Fruit fly (Drosophila melanogaster) whole organism, wandering third instar larva: Measurements from ENCODE around the gene CG32793.

Source experiments
- Abd-B ChIP-seq: fragments of >200 bp; optimal IDR thresholded peaks from 2 replicates; lab custom pipeline; 2017; ENCODE audit warnings: missing biosample characterization, missing genetic modification characterization
- CG32264 ChIP-seq: fragments of 200-800 bp; sonication (Bioruptor generic); optimal IDR thresholded peaks from 2 replicates; lab custom pipeline; 2016; ENCODE audit warnings: missing biosample characterization, missing genetic modification characterization
- Dfd ChIP-seq: fragments of >200 bp; optimal IDR thresholded peaks from 2 replicates; lab custom pipeline; 2017; ENCODE audit warnings: missing biosample characterization, missing genetic modification characterization
- fru ChIP-seq: fragments of 200-800 bp; sonication (Bioruptor generic); optimal IDR thresholded peaks from 3 replicates; lab custom pipeline; 2016; ENCODE audit warnings: missing biosample characterization, mild to moderate bottlenecking, missing genetic modification characterization
- h ChIP-seq: fragments of 200-800 bp; sonication (Bioruptor generic); optimal IDR thresholded peaks from 3 replicates; lab custom pipeline; 2016; ENCODE audit warnings: missing biosample characterization, mild to moderate bottlenecking, missing genetic modification characterization

DNA sequence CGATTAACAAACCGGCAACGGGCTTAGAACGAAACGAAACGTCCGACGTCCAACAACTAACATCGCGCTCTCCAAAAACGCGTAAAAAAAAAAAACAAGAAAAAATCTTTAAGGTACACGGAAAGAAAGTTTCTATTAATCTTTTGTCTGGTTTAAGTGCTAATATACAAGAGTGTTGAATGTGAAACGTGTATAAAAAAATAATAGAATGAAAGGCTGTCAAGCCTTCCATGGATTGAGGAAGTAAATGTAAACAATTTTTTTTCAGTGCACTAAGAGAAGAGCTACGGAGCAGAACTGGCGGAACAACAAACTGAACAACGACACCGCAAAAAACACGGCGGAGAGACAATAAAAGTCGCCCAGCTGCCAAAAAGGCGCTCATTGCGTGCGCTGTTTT is 9.9 kb upstream of the CG32793 start, which contains the start of gene CG3588:
- TF ChIP-seq Abd-B (no peak), h (peak; percentile 65), Dfd (no peak), CG32264 (no peak), fru (GFP tag; lab: Kevin White, UChicago) (no peak)
